Worm (Caenorhabditis elegans) whole organism, L4 larva: ENCODE data around the gene ril-1.

ENCODE experiments used
- ZK337.2 ChIP-seq: fragments of 200-800 bp; sonication (Bioruptor generic); IDR thresholded peaks from 2 replicates; pipeline ENCODE4 v1.3.6; 2022; ENCODE audit warnings: missing genetic modification reagents, missing genetic modification characterization, missing compliant biosample characterization
- dve-1 ChIP-seq: sonication (generic microtip); optimal IDR thresholded peaks from 2 replicates; lab custom pipeline; 2017; ENCODE audit warnings: antibody characterized with exemption, mild to moderate bottlenecking, missing genetic modification characterization, missing compliant biosample characterization; ENCODE audit not compliant: insufficient read depth
- mdt-29 ChIP-seq: fragments of 200-800 bp; sonication (Bioruptor generic); IDR thresholded peaks from 2 replicates; pipeline ENCODE4 v1.3.6; 2022; ENCODE audit warnings: missing genetic modification reagents, missing genetic modification characterization, missing compliant biosample characterization

DNA sequence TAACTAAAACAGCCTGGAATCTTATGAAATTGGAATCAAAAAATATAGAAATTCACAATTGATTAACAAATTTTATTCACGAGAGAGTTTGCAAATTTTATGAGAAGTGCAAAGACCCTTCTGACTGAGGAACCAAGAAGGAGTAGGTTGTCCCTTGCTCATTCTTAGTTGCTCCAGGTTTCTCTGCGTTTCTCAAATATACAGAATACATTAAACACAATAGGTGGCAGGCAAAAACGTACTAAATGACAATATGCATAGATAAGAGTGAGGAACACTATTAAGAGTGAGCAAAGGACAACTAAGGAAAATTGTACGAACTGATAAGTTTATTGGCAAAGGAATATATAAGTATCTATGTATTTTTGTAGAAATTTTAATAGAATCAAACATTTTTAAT is 34.8 kb upstream of the ril-1 start, which contains the start of gene C53A5.9:
- TF ChIP-seq dve-1 (tag; lab: Kevin White, UChicago) (no peak), mdt-29 (GFP tag; lab: Robert Waterston, UW) (no peak), ZK337.2 (GFP tag; lab: Robert Waterston, UW) (no peak)
